Comparison of ENCODE assay signal across 5 fruit fly cellular contexts in the genomic region with DNA sequence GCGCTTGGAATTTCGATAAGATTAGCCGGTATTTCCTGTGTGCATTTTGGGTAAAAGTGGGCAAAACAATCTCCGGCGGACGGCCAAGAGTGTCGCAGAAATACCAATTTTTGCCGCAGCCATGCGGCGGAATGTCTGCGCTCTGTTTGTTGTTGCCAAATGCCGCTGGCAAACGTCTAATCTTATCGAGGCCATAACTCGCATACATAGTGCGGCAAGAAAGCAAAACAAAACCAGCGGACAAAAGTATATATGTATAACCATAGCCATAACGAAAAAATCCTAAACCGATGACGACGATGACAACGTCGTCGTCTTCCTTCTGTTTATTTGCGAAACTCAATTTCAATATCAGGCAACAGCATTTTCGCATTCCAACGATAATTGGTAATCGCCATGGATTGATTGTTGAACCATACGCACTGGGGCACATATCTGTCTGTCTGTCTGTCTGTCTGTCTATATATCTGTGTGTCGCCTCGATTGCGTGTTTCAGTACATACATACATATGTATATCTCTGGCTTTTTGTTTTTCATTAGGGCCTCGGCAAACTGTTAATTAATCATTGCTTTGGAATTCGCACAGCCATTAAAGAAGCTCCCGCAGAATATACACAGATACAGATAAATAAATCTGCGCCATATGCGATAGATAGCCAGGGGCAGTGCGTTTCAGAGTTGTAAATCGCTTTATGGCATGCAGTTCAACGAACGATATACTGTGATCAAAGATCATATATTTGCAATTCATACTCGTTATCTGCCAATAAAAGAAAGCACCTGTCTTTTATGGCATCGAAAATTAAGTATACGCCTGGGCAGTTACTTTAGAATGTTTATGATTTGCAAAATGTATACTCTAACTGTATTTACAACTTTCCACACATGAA.
TF ChIP-seq lines count a peak whose summit lies in the region.

No protein-coding gene starts in this region.

- no peak for TF ChIP-seq CTCF in whole organism, embryonic (GFP tag; optimal IDR thresholded peaks at IDR 0.05; lab: Kevin White, UChicago)

TF ChIP-seq in whole organism, adult, 20 proteins besides CTCF, POLR2A, EP300 and RAD21:
- peak; percentile 21 for TF ChIP-seq cic (GFP tag; optimal IDR thresholded peaks at IDR 0.05; lab: Kevin White, UChicago)
- no peak for TF ChIP-seq CG33017 (tag; optimal IDR thresholded peaks at IDR 0.05; lab: Kevin White, UChicago)

TF ChIP-seq in whole organism, embryonic, 481 proteins besides CTCF, POLR2A, EP300 and RAD21:
- peak; percentile 96 for TF ChIP-seq sd (tag; optimal IDR thresholded peaks at IDR 0.05; lab: Kevin White, UChicago)
- TF ChIP-seq Tbp (GFP tag; optimal IDR thresholded peaks at IDR 0.05; lab: Kevin White, UChicago), result no peak
- TF ChIP-seq CG15073 (GFP tag; optimal IDR thresholded peaks at IDR 0.05; lab: Kevin White, UChicago), result no peak
- TF ChIP-seq sens (GFP tag; lab: Kevin White, UChicago), result peak; percentile 61
- TF ChIP-seq CG10543 (GFP tag; optimal IDR thresholded peaks at IDR 0.05; lab: Kevin White, UChicago), result peak; percentile 28
- TF ChIP-seq Med (GFP tag; lab: Kevin White, UChicago), result peak; percentile 61
- peak; percentile 34 for TF ChIP-seq lab (GFP tag; optimal IDR thresholded peaks at IDR 0.05; lab: Kevin White, UChicago)
- TF ChIP-seq dysf (GFP tag; IDR thresholded peaks at IDR 0.05; lab: Robert Waterston, UW), result no peak
- TF ChIP-seq mirr (GFP tag; optimal IDR thresholded peaks at IDR 0.05; lab: Kevin White, UChicago), result peak; percentile 6
- peak in 1 of 2 experiments; percentile 7 for TF ChIP-seq eve (GFP tag; optimal IDR thresholded peaks at IDR 0.05; lab: Kevin White, UChicago)
- peak; percentile 83 for TF ChIP-seq exex (tag; optimal IDR thresholded peaks at IDR 0.05; lab: Kevin White, UChicago)
- TF ChIP-seq caup (GFP tag; optimal IDR thresholded peaks at IDR 0.05; lab: Kevin White, UChicago; ENCODE audit: severe bottlenecking), result peak; percentile 13
- no peak for TF ChIP-seq CG30403 (GFP tag; optimal IDR thresholded peaks at IDR 0.05; lab: Kevin White, UChicago)
- TF ChIP-seq chinmo (GFP tag; IDR thresholded peaks at IDR 0.05; lab: Robert Waterston, UW; ENCODE audit: partially characterized antibody), result 0 out of 4 replicates have a peak, but pooled peaks have one; percentile 24
- TF ChIP-seq CG11695 (GFP tag; IDR thresholded peaks at IDR 0.05; lab: Robert Waterston, UW), result 0 out of 3 replicates have a peak, but pooled peaks have one; percentile 31
- TF ChIP-seq cato (GFP tag; optimal IDR thresholded peaks at IDR 0.05; lab: Kevin White, UChicago; ENCODE audit: borderline replicate concordance), result no peak
- TF ChIP-seq sug (tag; optimal IDR thresholded peaks at IDR 0.05; lab: Kevin White, UChicago), result peak; percentile 18

TF ChIP-seq in whole organism, prepupa, 60 proteins besides CTCF, POLR2A, EP300 and RAD21:
- TF ChIP-seq vri (GFP tag; optimal IDR thresholded peaks at IDR 0.05; lab: Kevin White, UChicago) (peak; percentile 49), cyc (GFP tag; optimal IDR thresholded peaks at IDR 0.05; lab: Kevin White, UChicago) (no peak), fkh (GFP tag; optimal IDR thresholded peaks at IDR 0.05; lab: Kevin White, UChicago) (peak; percentile 23), Eip78C (GFP tag; lab: Kevin White, UChicago) (peak; percentile 54), CG6276 (GFP tag; optimal IDR thresholded peaks at IDR 0.05; lab: Kevin White, UChicago) (no peak), svp (GFP tag; lab: Kevin White, UChicago) (peak; percentile 66), CG9139 (GFP tag; optimal IDR thresholded peaks at IDR 0.05; lab: Kevin White, UChicago) (no peak)
TF ChIP-seq in whole organism, prepupa: peak in this region for 4.

TF ChIP-seq in whole organism, pupa, 21 proteins besides CTCF, POLR2A, EP300 and RAD21:
- TF ChIP-seq Snoo (tag; optimal IDR thresholded peaks at IDR 0.05; lab: Kevin White, UChicago), result no peak
- peak; percentile 79 for TF ChIP-seq EcR (GFP tag; optimal IDR thresholded peaks at IDR 0.05; lab: Kevin White, UChicago)
TF ChIP-seq in whole organism, pupa: peak in this region for 1.

TF ChIP-seq in whole organism, wandering third instar larva, 38 proteins besides CTCF, POLR2A, EP300 and RAD21:
- no peak for TF ChIP-seq usp (GFP tag; optimal IDR thresholded peaks at IDR 0.05; lab: Kevin White, UChicago)
- no peak for TF ChIP-seq N (GFP tag; optimal IDR thresholded peaks at IDR 0.05; lab: Kevin White, UChicago)
- no peak for TF ChIP-seq Rel (GFP tag; optimal IDR thresholded peaks at IDR 0.05; lab: Kevin White, UChicago)
- peak; percentile 20 for TF ChIP-seq Rel (tag; optimal IDR thresholded peaks at IDR 0.05; lab: Kevin White, UChicago)
- peak; percentile 32 for TF ChIP-seq Sp1 (GFP tag; optimal IDR thresholded peaks at IDR 0.05; lab: Kevin White, UChicago)
- no peak for TF ChIP-seq Vsx2 (GFP tag; optimal IDR thresholded peaks at IDR 0.05; lab: Kevin White, UChicago; ENCODE audit: partially characterized antibody)
- peak; percentile 7 for TF ChIP-seq h (GFP tag; optimal IDR thresholded peaks at IDR 0.05; lab: Kevin White, UChicago)
- no peak for TF ChIP-seq HLH106 (tag; optimal IDR thresholded peaks at IDR 0.05; lab: Kevin White, UChicago)
- TF ChIP-seq Dif (GFP tag; optimal IDR thresholded peaks at IDR 0.05; lab: Kevin White, UChicago; ENCODE audit: partially characterized antibody), result no peak
